Worm (Caenorhabditis elegans) whole organism, young adult: ENCODE measurements around the gene F14F7.5.

ENCODE experiments used
- F22D6.2 ChIP-seq: sonication (generic microtip); optimal IDR thresholded peaks from 2 replicates; lab custom pipeline; 2016; ENCODE audit warnings: mild to moderate bottlenecking, missing genetic modification characterization, missing compliant biosample characterization
- F23B12.7 ChIP-seq: sonication (generic microtip); optimal IDR thresholded peaks from 2 replicates; lab custom pipeline; 2017; ENCODE audit warnings: missing genetic modification characterization, mild to moderate bottlenecking, missing compliant biosample characterization, antibody characterized with exemption, moderate library complexity; ENCODE audit not compliant: insufficient read depth
- F33H1.4 ChIP-seq: fragments of 200-800 bp; sonication (Bioruptor generic); IDR thresholded peaks from 2 replicates; pipeline ENCODE4 v1.3.6; 2022; ENCODE audit warnings: missing genetic modification reagents, missing genetic modification characterization, missing compliant biosample characterization
- K11D2.4 ChIP-seq: fragments of 200-800 bp; sonication (Bioruptor generic); IDR thresholded peaks from 2 replicates; pipeline ENCODE4 v1.3.6; 2022; ENCODE audit warnings: missing genetic modification reagents, missing genetic modification characterization, missing compliant biosample characterization
- T07F8.4 ChIP-seq: sonication (generic microtip); optimal IDR thresholded peaks from 2 replicates; lab custom pipeline; 2016; ENCODE audit warnings: mild to moderate bottlenecking, missing genetic modification characterization, moderate library complexity, missing compliant biosample characterization
- Y56A3A.18 ChIP-seq: fragments of 200-800 bp; sonication (Bioruptor generic); IDR thresholded peaks from 2 replicates; pipeline ENCODE4 v1.3.6; 2022; ENCODE audit warnings: missing genetic modification reagents, missing genetic modification characterization, missing compliant biosample characterization
- Y95B8A.8 ChIP-seq: fragments of 200-800 bp; sonication (Bioruptor generic); IDR thresholded peaks from 2 replicates; pipeline ENCODE4 v1.3.6; 2022; ENCODE audit warnings: missing genetic modification reagents, missing genetic modification characterization, missing compliant biosample characterization
- ZK185.1 ChIP-seq: sonication (generic microtip); optimal IDR thresholded peaks from 2 replicates; lab custom pipeline; 2016; ENCODE audit warnings: mild to moderate bottlenecking, missing genetic modification characterization, missing compliant biosample characterization; ENCODE audit not compliant: poor library complexity, severe bottlenecking
- akir-1 ChIP-seq: fragments of 200-800 bp; sonication (Bioruptor generic); optimal IDR thresholded peaks from 2 replicates; lab custom pipeline; 2018; ENCODE audit warnings: mild to moderate bottlenecking, missing genetic modification characterization, moderate library complexity, missing compliant biosample characterization
- athp-1 ChIP-seq: sonication (generic microtip); optimal IDR thresholded peaks from 2 replicates; lab custom pipeline; 2017; ENCODE audit warnings: mild to moderate bottlenecking, missing genetic modification characterization, missing compliant biosample characterization
- attf-5 ChIP-seq: fragments of 200-800 bp; sonication (Bioruptor generic); optimal IDR thresholded peaks from 2 replicates; lab custom pipeline; 2018; ENCODE audit warnings: mild to moderate bottlenecking, missing genetic modification characterization, missing compliant biosample characterization
- cebp-1 ChIP-seq, 2 experiments: fragments of 200-800 bp in 1 of 2; sonication (Bioruptor generic) in 1 of 2; sonication (generic microtip) in 1 of 2; IDR thresholded peaks in 1 of 2; optimal IDR thresholded peaks in 1 of 2; 2 replicates each; pipeline versions ENCODE4 v1.3.6 to Lab custom; 2017 to 2022; ENCODE audit warnings: missing compliant biosample characterization in 2 of 2, missing genetic modification characterization in 2 of 2, mild to moderate bottlenecking in 1 of 2, missing genetic modification reagents in 1 of 2, moderate library complexity in 1 of 2
- ceh-100 ChIP-seq: fragments of 200-800 bp; sonication (Bioruptor generic); IDR thresholded peaks from 2 replicates; pipeline ENCODE4 v1.3.6; 2022; ENCODE audit warnings: missing genetic modification reagents, missing genetic modification characterization, missing compliant biosample characterization
- ceh-40 ChIP-seq: fragments of 200-800 bp; sonication (Bioruptor generic); IDR thresholded peaks from 2 replicates; pipeline ENCODE4 v1.3.6; 2022; ENCODE audit warnings: missing genetic modification characterization, missing compliant biosample characterization
- ceh-79 ChIP-seq: sonication (generic microtip); optimal IDR thresholded peaks from 2 replicates; lab custom pipeline; 2017; ENCODE audit warnings: mild to moderate bottlenecking, missing genetic modification characterization, missing compliant biosample characterization
- dox-1 ChIP-seq: fragments of 200-800 bp; sonication (Bioruptor generic); IDR thresholded peaks from 2 replicates; pipeline ENCODE4 v1.3.6; 2022; ENCODE audit warnings: missing genetic modification reagents, missing genetic modification characterization, missing compliant biosample characterization
- dpff-1 ChIP-seq: sonication (generic microtip); optimal IDR thresholded peaks from 2 replicates; lab custom pipeline; 2017; ENCODE audit warnings: mild to moderate bottlenecking, missing genetic modification characterization, missing compliant biosample characterization
- efl-1 ChIP-seq: fragments of 150-350 bp; optimal IDR thresholded peaks from 2 replicates; lab custom pipeline; 2014; ENCODE audit warnings: missing biosample characterization, missing genetic modification reagents, missing genetic modification characterization
- him-1 ChIP-seq: sonication (generic microtip); optimal IDR thresholded peaks from 2 replicates; lab custom pipeline; 2016; ENCODE audit warnings: missing genotype, missing genetic modification reagents, missing genetic modification characterization, missing compliant biosample characterization
- hmg-1.2 ChIP-seq: fragments of 200-800 bp; sonication (Bioruptor generic); IDR thresholded peaks from 2 replicates; pipeline ENCODE4 v1.3.6; 2022; ENCODE audit warnings: missing genetic modification reagents, missing genetic modification characterization, missing compliant biosample characterization
- lag-1 ChIP-seq: fragments of 200-800 bp; sonication (Bioruptor generic); IDR thresholded peaks from 2 replicates; pipeline ENCODE4 v1.3.6; 2022; ENCODE audit warnings: missing genetic modification reagents, missing genetic modification characterization, missing compliant biosample characterization
- lin-35 ChIP-seq, 3 experiments: fragments of 150-350 bp in 2 of 3; sonication (generic microtip) in 1 of 3; optimal IDR thresholded peaks; 2 replicates each; lab custom pipeline; 2014 to 2018; ENCODE audit warnings: missing biosample characterization in 3 of 3, missing genetic modification characterization in 3 of 3, missing genetic modification reagents in 3 of 3
- lin-54 ChIP-seq: fragments of 200-800 bp; sonication (Bioruptor generic); optimal IDR thresholded peaks from 2 replicates; lab custom pipeline; 2018; ENCODE audit warnings: mild to moderate bottlenecking, missing genetic modification characterization, missing compliant biosample characterization
- lsy-27 ChIP-seq: sonication (generic microtip); optimal IDR thresholded peaks from 2 replicates; lab custom pipeline; 2017; ENCODE audit warnings: missing genetic modification characterization, mild to moderate bottlenecking, missing compliant biosample characterization, antibody characterized with exemption, missing genotype, borderline replicate concordance; ENCODE audit not compliant: insufficient read depth
- madf-10 ChIP-seq: sonication (generic microtip); optimal IDR thresholded peaks from 2 replicates; lab custom pipeline; 2016; ENCODE audit warnings: mild to moderate bottlenecking, missing genetic modification characterization, missing compliant biosample characterization
- madf-6 ChIP-seq: fragments of 200-800 bp; sonication (Bioruptor generic); IDR thresholded peaks from 2 replicates; pipeline ENCODE4 v1.3.6; 2022; ENCODE audit warnings: missing genetic modification reagents, missing genetic modification characterization, missing compliant biosample characterization
- madf-8 ChIP-seq: fragments of 200-800 bp; sonication (Bioruptor generic); conservative IDR thresholded peaks from 2 replicates; pipeline ENCODE4 v1.3.6; 2022; ENCODE audit warnings: missing genetic modification reagents, missing genetic modification characterization, missing compliant biosample characterization
- nhr-120 ChIP-seq: fragments of 200-800 bp; sonication (Bioruptor generic); IDR thresholded peaks from 2 replicates; pipeline ENCODE4 v1.3.6; 2022; ENCODE audit warnings: missing genetic modification characterization, missing compliant biosample characterization
- nhr-179 ChIP-seq: sonication (generic microtip); optimal IDR thresholded peaks from 2 replicates; lab custom pipeline; 2016; ENCODE audit warnings: mild to moderate bottlenecking, missing genetic modification characterization, missing compliant biosample characterization
- pbrm-1 ChIP-seq: fragments of 200-800 bp; sonication (Bioruptor generic); IDR thresholded peaks from 2 replicates; pipeline ENCODE4 v1.3.6; 2022; ENCODE audit warnings: missing genetic modification reagents, missing genetic modification characterization, missing compliant biosample characterization
- rcor-1 ChIP-seq: fragments of 200-800 bp; sonication (Bioruptor generic); IDR thresholded peaks from 2 replicates; pipeline ENCODE4 v1.3.6; 2022; ENCODE audit warnings: missing genetic modification reagents, missing genetic modification characterization, missing compliant biosample characterization
- rpc-1 ChIP-seq, 2 experiments: fragments of 150-350 bp in 1 of 2; sonication (generic microtip) in 1 of 2; optimal IDR thresholded peaks; 2 replicates each; lab custom pipeline; 2014 to 2018; ENCODE audit warnings: missing biosample characterization in 1 of 2, missing genetic modification characterization in 1 of 2, missing genetic modification reagents in 1 of 2, missing genotype in 1 of 2
- snpc-1.1 ChIP-seq: sonication (generic microtip); optimal IDR thresholded peaks from 2 replicates; lab custom pipeline; 2017; ENCODE audit warnings: missing genetic modification characterization, mild to moderate bottlenecking, missing compliant biosample characterization, antibody characterized with exemption, moderate library complexity, missing genotype, missing genetic modification reagents; ENCODE audit not compliant: insufficient read depth
- sptf-2 ChIP-seq: fragments of 200-800 bp; sonication (Bioruptor generic); optimal IDR thresholded peaks from 2 replicates; lab custom pipeline; 2018; ENCODE audit warnings: mild to moderate bottlenecking, missing genetic modification characterization, missing compliant biosample characterization
- unc-130 ChIP-seq: sonication (generic microtip); optimal IDR thresholded peaks from 2 replicates; lab custom pipeline; 2016; ENCODE audit warnings: missing genetic modification reagents, missing genetic modification characterization, missing compliant biosample characterization
- zfh-2 ChIP-seq: fragments of 200-800 bp; sonication (Bioruptor generic); conservative IDR thresholded peaks from 2 replicates; pipeline ENCODE4 v1.3.6; 2022; ENCODE audit warnings: missing genetic modification reagents, missing genetic modification characterization, missing compliant biosample characterization
- ztf-3 ChIP-seq: fragments of 200-800 bp; sonication (Bioruptor generic); optimal IDR thresholded peaks from 2 replicates; lab custom pipeline; 2018; ENCODE audit warnings: mild to moderate bottlenecking, missing genetic modification characterization, missing compliant biosample characterization
- ztf-6 ChIP-seq: fragments of 200-800 bp; sonication (Bioruptor generic); IDR thresholded peaks from 2 replicates; pipeline ENCODE4 v1.3.6; 2022; ENCODE audit warnings: missing genetic modification reagents, missing genetic modification characterization, missing compliant biosample characterization

Gene F14F7.5

DNA sequence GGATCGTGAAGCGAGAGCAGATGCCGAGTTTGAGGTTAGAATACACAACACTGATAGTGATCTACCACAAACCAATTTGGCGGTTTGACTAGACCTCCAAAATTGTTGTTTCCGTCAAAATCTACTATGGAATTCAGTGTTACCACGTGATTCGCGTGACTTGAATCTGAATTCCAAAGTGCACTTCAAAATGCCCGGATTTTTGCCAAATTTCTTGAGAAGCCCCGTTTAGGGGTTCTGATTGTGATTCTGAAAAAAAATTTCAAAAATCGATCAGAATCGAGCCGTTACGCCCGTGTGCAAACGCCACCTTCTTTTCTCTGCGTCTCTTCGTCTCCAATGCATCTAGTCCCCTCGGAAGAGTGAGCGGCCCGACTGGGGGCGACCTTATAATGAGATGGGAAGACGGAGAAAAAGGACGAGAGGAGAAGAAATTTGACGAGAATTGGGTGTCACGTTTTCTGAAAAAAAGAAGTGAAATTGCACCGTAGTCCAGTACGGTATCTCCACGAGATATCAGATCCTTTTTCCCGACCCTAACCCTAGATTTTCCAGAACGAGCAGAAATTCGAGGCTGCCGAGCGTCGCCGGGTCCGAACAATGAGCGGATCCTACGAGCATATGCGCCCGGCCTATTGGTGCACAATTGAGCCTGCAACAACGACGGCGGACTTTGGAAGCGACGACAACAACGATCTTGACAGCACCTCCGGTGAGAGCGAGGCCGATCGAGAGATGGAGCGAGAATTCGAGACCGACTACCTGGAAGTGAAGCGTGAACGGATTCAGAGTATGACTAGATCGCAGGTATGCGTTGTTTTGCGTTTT is 39.8 kb downstream of the F14F7.5 start (continued):
- no peak for TF ChIP-seq rcor-1 (GFP tag; lab: Robert Waterston, UW)
- TF ChIP-seq efl-1 (GFP tag; lab: Kevin White, UChicago), result no peak
- no peak for TF ChIP-seq F33H1.4 (GFP tag; lab: Robert Waterston, UW)
- no peak for TF ChIP-seq akir-1 (GFP tag; lab: Kevin White, UChicago)
- TF ChIP-seq pbrm-1 (GFP tag; lab: Robert Waterston, UW), result 0 out of 2 replicates have a peak, but pooled peaks have one; percentile 15
- TF ChIP-seq sptf-2, result no peak
- no peak for TF ChIP-seq F23B12.7
- no peak for TF ChIP-seq T07F8.4
- no peak for TF ChIP-seq rpc-1 (optimal IDR thresholded peaks at IDR 0.05; lab: Kevin White, UChicago)
- no peak for TF ChIP-seq rpc-1 (tag; optimal IDR thresholded peaks at IDR 0.05; lab: Kevin White, UChicago)
- TF ChIP-seq ztf-6 (GFP tag; lab: Robert Waterston, UW), result no peak
- TF ChIP-seq madf-8 (GFP tag; lab: Robert Waterston, UW), result no peak
- TF ChIP-seq K11D2.4 (GFP tag; lab: Robert Waterston, UW), result no peak
- peak; percentile 87 for TF ChIP-seq hmg-1.2 (GFP tag; lab: Robert Waterston, UW)
- no peak for TF ChIP-seq nhr-120
- no peak for TF ChIP-seq ZK185.1
- TF ChIP-seq him-1 (tag; lab: Kevin White, UChicago), result no peak
- no peak for TF ChIP-seq dox-1
- no peak for TF ChIP-seq cebp-1 (GFP tag; IDR thresholded peaks at IDR 0.05; lab: Robert Waterston, UW)
- TF ChIP-seq cebp-1 (tag; optimal IDR thresholded peaks at IDR 0.05; lab: Kevin White, UChicago), result no peak
- TF ChIP-seq ceh-100 (GFP tag; lab: Robert Waterston, UW), result no peak
- TF ChIP-seq ztf-3 (GFP tag; lab: Kevin White, UChicago), result no peak
- no peak for TF ChIP-seq ceh-40 (GFP tag; lab: Robert Waterston, UW)
- no peak for TF ChIP-seq Y56A3A.18 (GFP tag; lab: Robert Waterston, UW)
- no peak for TF ChIP-seq madf-6 (GFP tag; lab: Robert Waterston, UW)
- TF ChIP-seq lsy-27 (tag; lab: Kevin White, UChicago), result no peak
- TF ChIP-seq athp-1 (tag; lab: Kevin White, UChicago), result no peak
- TF ChIP-seq nhr-179 (tag; lab: Kevin White, UChicago), result no peak
- TF ChIP-seq Y95B8A.8 (GFP tag; lab: Robert Waterston, UW), result 0 out of 2 replicates have a peak, but pooled peaks have one; percentile 19
- TF ChIP-seq dpff-1 (tag; lab: Kevin White, UChicago), result no peak
- no peak for TF ChIP-seq snpc-1.1
- TF ChIP-seq F22D6.2 (tag; lab: Kevin White, UChicago), result no peak
- TF ChIP-seq unc-130 (GFP tag; lab: Kevin White, UChicago), result no peak
- TF ChIP-seq zfh-2 (GFP tag; lab: Robert Waterston, UW), result peak; percentile 79
- no peak for TF ChIP-seq lin-54 (GFP tag; lab: Kevin White, UChicago)
- no peak for TF ChIP-seq attf-5 (GFP tag; lab: Kevin White, UChicago)
- TF ChIP-seq madf-10 (tag; lab: Kevin White, UChicago), result no peak
- no peak for TF ChIP-seq lag-1
- TF ChIP-seq ceh-79, result no peak
- peak in 1 of 3 experiments; percentile 11 for TF ChIP-seq lin-35 (GFP tag; optimal IDR thresholded peaks at IDR 0.05; lab: Kevin White, UChicago)
